Fruit fly (Drosophila melanogaster): ENCODE results near the gene Zmynd8.

The Zmynd8 gene

DNA sequence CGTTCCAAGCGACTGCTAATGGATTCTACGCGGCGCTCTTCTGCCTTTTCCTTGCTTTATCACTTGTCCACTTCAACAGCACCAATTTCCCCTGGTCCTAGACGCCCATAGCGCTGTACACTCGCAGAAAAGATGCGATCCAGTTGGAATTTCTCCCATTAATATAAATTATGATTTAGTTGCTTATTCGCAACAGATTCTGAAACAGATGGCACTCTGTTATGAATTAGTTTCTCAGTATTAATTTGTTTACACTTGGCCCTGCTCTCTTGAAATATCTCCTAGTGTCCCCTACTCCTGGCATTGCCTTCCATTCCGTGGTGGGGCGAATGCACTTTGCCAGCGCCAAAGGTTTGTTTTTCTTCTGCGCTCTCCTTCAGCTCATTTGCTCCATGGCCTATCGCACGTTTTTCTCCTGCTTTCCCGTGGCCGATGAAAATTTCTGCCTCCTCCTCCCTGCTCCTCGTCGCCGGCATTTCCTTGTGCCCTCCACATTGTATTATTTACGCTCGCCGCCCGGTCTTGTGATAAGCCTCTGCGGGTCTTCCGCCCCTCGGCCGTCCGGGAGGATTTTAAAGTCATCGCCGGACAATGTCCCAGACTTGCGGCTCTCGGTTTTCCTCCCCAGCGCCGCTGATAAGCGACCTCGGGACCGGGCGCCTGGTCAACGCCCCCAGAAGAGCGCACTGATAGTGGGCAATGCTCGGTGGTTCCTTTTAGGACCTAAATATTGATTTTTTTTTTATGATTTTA lies 37.1 kb downstream of the Zmynd8 start (continued):
- no peak for TF ChIP-seq D19B (GFP tag; optimal IDR thresholded peaks at IDR 0.05)
- TF ChIP-seq dan (GFP tag; IDR thresholded peaks at IDR 0.05) = peak; percentile 47; the same call in 1 of the 2 replicates
- TF ChIP-seq crol (GFP tag; IDR thresholded peaks at IDR 0.05) = peak; percentile 49
- TF ChIP-seq CG34422 (GFP tag; IDR thresholded peaks at IDR 0.05) = 0 out of 3 replicates have a peak, but pooled peaks have one; percentile 27
- peak; percentile 68 for TF ChIP-seq Drgx (GFP tag; IDR thresholded peaks at IDR 0.05)
- no peak for TF ChIP-seq CG4360 (GFP tag; IDR thresholded peaks at IDR 0.05)
- no peak for TF ChIP-seq CG11085 (GFP tag; IDR thresholded peaks at IDR 0.05)

DNA sequence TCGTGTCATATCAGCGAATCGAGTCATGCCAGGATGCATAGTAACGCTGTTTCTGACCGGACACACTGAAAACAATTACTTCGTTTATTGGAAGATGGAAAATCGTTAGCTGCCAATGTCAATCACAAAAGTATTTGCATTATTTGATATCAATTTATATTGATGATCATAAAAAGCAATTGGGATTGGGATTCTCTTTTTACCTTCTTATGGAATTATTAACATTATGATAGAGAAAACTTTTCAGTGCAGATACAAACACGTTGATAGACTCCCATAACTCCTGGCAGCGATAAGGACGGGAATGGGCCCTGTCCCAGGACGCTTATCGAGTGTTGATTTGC lies 37.6 kb downstream of the Zmynd8 start:
- peak; percentile 63 for TF ChIP-seq CG15696 (tag; optimal IDR thresholded peaks at IDR 0.05)
- no peak for TF ChIP-seq Lim3 (GFP tag; IDR thresholded peaks at IDR 0.05)
- TF ChIP-seq sna (GFP tag; IDR thresholded peaks at IDR 0.05; ENCODE audit: partially characterized antibody) = no peak
- peak; percentile 50 for TF ChIP-seq CG10979 (tag; optimal IDR thresholded peaks at IDR 0.05)
- no peak for TF ChIP-seq CG1024 (GFP tag; IDR thresholded peaks at IDR 0.05)
- TF ChIP-seq sens (GFP tag) = peak; percentile 87
- TF ChIP-seq CG8924 (tag; optimal IDR thresholded peaks at IDR 0.05) = peak; percentile 14
- TF ChIP-seq Xrp1 (GFP tag; IDR thresholded peaks at IDR 0.05) = peak; percentile 23; the same call in 1 of the 2 replicates
- TF ChIP-seq fru (optimal IDR thresholded peaks at IDR 0.05) = no peak
- TF ChIP-seq zen (tag; optimal IDR thresholded peaks at IDR 0.05) = peak; percentile 48
- no peak for TF ChIP-seq Deaf1 (tag; optimal IDR thresholded peaks at IDR 0.05)
- TF ChIP-seq Mrtf (GFP tag; IDR thresholded peaks at IDR 0.05) = no peak
- TF ChIP-seq az2 (GFP tag; optimal IDR thresholded peaks at IDR 0.05) = no peak
- no peak for TF ChIP-seq CG2129 (GFP tag; IDR thresholded peaks at IDR 0.05; ENCODE audit: partially characterized antibody)
- TF ChIP-seq Nf-YB (GFP tag; optimal IDR thresholded peaks at IDR 0.05) = no peak
- TF ChIP-seq D19A (tag; optimal IDR thresholded peaks at IDR 0.05) = peak; percentile 0
- TF ChIP-seq pho (GFP tag; optimal IDR thresholded peaks at IDR 0.05) = no peak
- TF ChIP-seq CG4328 (GFP tag; optimal IDR thresholded peaks at IDR 0.05) = no peak
- no peak for TF ChIP-seq Hand (GFP tag; optimal IDR thresholded peaks at IDR 0.05)
- TF ChIP-seq bsh (GFP tag; optimal IDR thresholded peaks at IDR 0.05) = peak in 1 of 2 experiments; percentile 4
- no peak for TF ChIP-seq CG11456 (GFP tag; IDR thresholded peaks at IDR 0.05)
- TF ChIP-seq CG16815 (GFP tag; optimal IDR thresholded peaks at IDR 0.05) = peak; percentile 21
- peak; percentile 11 for TF ChIP-seq Xbp1 (GFP tag; optimal IDR thresholded peaks at IDR 0.05)
- no peak for TF ChIP-seq ap (GFP tag; IDR thresholded peaks at IDR 0.05)
- peak; percentile 26 for TF ChIP-seq grn (GFP tag; optimal IDR thresholded peaks at IDR 0.05)
- no peak for TF ChIP-seq Tbp (GFP tag; optimal IDR thresholded peaks at IDR 0.05)
- TF ChIP-seq fd102C (GFP tag; optimal IDR thresholded peaks at IDR 0.05) = peak; percentile 64
- peak; percentile 14 for TF ChIP-seq CG12391 (tag; optimal IDR thresholded peaks at IDR 0.05)
- peak; percentile 32 for TF ChIP-seq CG31441 (GFP tag; IDR thresholded peaks at IDR 0.05)
- TF ChIP-seq CG1603 (tag; optimal IDR thresholded peaks at IDR 0.05) = peak; percentile 41
- no peak for TF ChIP-seq tin (GFP tag; optimal IDR thresholded peaks at IDR 0.05)
- peak; percentile 41; the same call in 1 of the 2 replicates for TF ChIP-seq ara (GFP tag; IDR thresholded peaks at IDR 0.05)
- peak; percentile 41 for TF ChIP-seq trem (tag; optimal IDR thresholded peaks at IDR 0.05)
- peak; percentile 11 for TF ChIP-seq CG10209 (GFP tag; optimal IDR thresholded peaks at IDR 0.05)
- no peak for TF ChIP-seq CG32772 (GFP tag; IDR thresholded peaks at IDR 0.05)
- TF ChIP-seq pnt (GFP tag; optimal IDR thresholded peaks at IDR 0.05) = peak; percentile 0
- peak in 1 of 3 experiments; percentile 29 for TF ChIP-seq lola (GFP tag; optimal IDR thresholded peaks at IDR 0.05)
- peak; percentile 21 for TF ChIP-seq CG17829 (tag; optimal IDR thresholded peaks at IDR 0.05)
- peak; percentile 6 for TF ChIP-seq CG4424 (GFP tag; optimal IDR thresholded peaks at IDR 0.05)
- TF ChIP-seq CG10959 (GFP tag; IDR thresholded peaks at IDR 0.05) = 0 out of 2 replicates have a peak, but pooled peaks have one; percentile 46
- TF ChIP-seq CG10267 (tag; optimal IDR thresholded peaks at IDR 0.05) = peak; percentile 2
- TF ChIP-seq Chrac-16 (GFP tag; optimal IDR thresholded peaks at IDR 0.05) = peak; percentile 10

Measured in whole organism, embryonic.